Worm (Caenorhabditis elegans): Measurements from ENCODE around the gene sre-13.
A peak's percentile ranks its signal among the peaks of the same experiment; 100 is the strongest.

ce11 chrII:14604261-14604660 lies 32.4 kb downstream of the sre-13 start:
- TF ChIP-seq nhr-20 (tag; optimal IDR thresholded peaks at IDR 0.05) (no peak), lin-39 (tag; optimal IDR thresholded peaks at IDR 0.05) (no peak), sup-37 (GFP tag; optimal IDR thresholded peaks at IDR 0.05) (no peak), elt-3 (tag; optimal IDR thresholded peaks at IDR 0.05) (no peak), fos-1 (tag; optimal IDR thresholded peaks at IDR 0.05) (no peak), F16B12.6 (tag; optimal IDR thresholded peaks at IDR 0.05) (no peak), alr-1 (tag; optimal IDR thresholded peaks at IDR 0.05; ENCODE audit: borderline replicate concordance) (no peak), snpc-4 (tag; optimal IDR thresholded peaks at IDR 0.05) (no peak), rnt-1 (tag; optimal IDR thresholded peaks at IDR 0.05) (no peak), ztf-4 (tag; optimal IDR thresholded peaks at IDR 0.05) (peak; percentile 49), ceh-82 (tag; optimal IDR thresholded peaks at IDR 0.05) (no peak)

All from whole organism, L1 larva.